Worm (Caenorhabditis elegans) whole organism, L3 larva: ENCODE data around the gene lev-9.

Experiments used
- R02D3.7 ChIP-seq: fragments of 150-350 bp; optimal IDR thresholded peaks from 2 replicates; lab custom pipeline; 2014; ENCODE audit warnings: missing biosample characterization, missing genetic modification characterization
- ZK546.5 ChIP-seq: sonication (generic microtip); optimal IDR thresholded peaks from 2 replicates; lab custom pipeline; 2017; ENCODE audit warnings: missing biosample characterization, missing genetic modification characterization
- ama-1 ChIP-seq: fragments of 150-350 bp; optimal IDR thresholded peaks from 2 replicates; lab custom pipeline; 2018
- ceh-16 ChIP-seq: sonication (generic microtip); optimal IDR thresholded peaks from 2 replicates; lab custom pipeline; 2017; ENCODE audit warnings: missing biosample characterization, missing genetic modification characterization
- ceh-82 ChIP-seq: fragments of 150-350 bp; optimal IDR thresholded peaks from 2 replicates; lab custom pipeline; 2014; ENCODE audit warnings: missing biosample characterization, missing genetic modification characterization
- ceh-9 ChIP-seq: sonication (generic microtip); optimal IDR thresholded peaks from 2 replicates; lab custom pipeline; 2018; ENCODE audit warnings: missing biosample characterization, missing genetic modification characterization
- daf-12 ChIP-seq: fragments of 150-350 bp; optimal IDR thresholded peaks from 2 replicates; lab custom pipeline; 2014; ENCODE audit warnings: missing biosample characterization, missing genetic modification reagents, missing genetic modification characterization
- egl-27 ChIP-seq: sonication (generic microtip); optimal IDR thresholded peaks from 4 replicates; lab custom pipeline; 2017; ENCODE audit warnings: missing biosample characterization, missing genetic modification reagents, missing genetic modification characterization
- egl-5 ChIP-seq: fragments of 150-350 bp; optimal IDR thresholded peaks from 2 replicates; lab custom pipeline; 2017; ENCODE audit warnings: missing biosample characterization, missing genetic modification reagents, missing genetic modification characterization, inconsistent platforms
- elt-1 ChIP-seq: fragments of 150-350 bp; optimal IDR thresholded peaks from 2 replicates; lab custom pipeline; 2014; ENCODE audit warnings: missing biosample characterization, missing genetic modification characterization
- elt-2 ChIP-seq: sonication (generic microtip); optimal IDR thresholded peaks from 2 replicates; lab custom pipeline; 2016; ENCODE audit warnings: missing genetic modification reagents, mild to moderate bottlenecking, missing genetic modification characterization, missing compliant biosample characterization
- elt-3 ChIP-seq, 3 experiments: fragments of 150-350 bp in 1 of 3; sonication (generic microtip) in 2 of 3; optimal IDR thresholded peaks; 2 replicates in 2 of 3; 4 replicates in 1 of 3; lab custom pipeline; 2014 to 2017; ENCODE audit warnings: missing biosample characterization in 3 of 3, missing genetic modification characterization in 3 of 3
- eor-1 ChIP-seq, 2 experiments: fragments of 150-350 bp; optimal IDR thresholded peaks; 2 replicates each; lab custom pipeline; 2014 to 2018; ENCODE audit warnings: missing biosample characterization in 2 of 2, missing genetic modification characterization in 2 of 2
- fkh-10 ChIP-seq: sonication (generic microtip); optimal IDR thresholded peaks from 2 replicates; lab custom pipeline; 2017; ENCODE audit warnings: missing biosample characterization, missing genetic modification reagents, missing genetic modification characterization
- fos-1 ChIP-seq: fragments of 150-350 bp; optimal IDR thresholded peaks from 2 replicates; lab custom pipeline; 2014; ENCODE audit warnings: missing biosample characterization, missing genetic modification characterization
- hmg-11 ChIP-seq: sonication (generic microtip); optimal IDR thresholded peaks from 2 replicates; lab custom pipeline; 2016; ENCODE audit warnings: missing genetic modification characterization, missing compliant biosample characterization
- jun-1 ChIP-seq: fragments of 150-350 bp; optimal IDR thresholded peaks from 2 replicates; lab custom pipeline; 2014; ENCODE audit warnings: missing biosample characterization, missing genetic modification reagents, missing genetic modification characterization
- lin-15B ChIP-seq: fragments of 150-350 bp; optimal IDR thresholded peaks from 2 replicates; lab custom pipeline; 2014; ENCODE audit warnings: missing biosample characterization, missing genetic modification characterization
- lin-39 ChIP-seq: fragments of 150-350 bp; optimal IDR thresholded peaks from 2 replicates; lab custom pipeline; 2018; ENCODE audit warnings: missing biosample characterization, missing genetic modification reagents, missing genetic modification characterization
- lsy-12 ChIP-seq: sonication (generic microtip); optimal IDR thresholded peaks from 2 replicates; lab custom pipeline; 2016; ENCODE audit warnings: mild to moderate bottlenecking, missing genetic modification characterization, missing compliant biosample characterization
- mdl-1 ChIP-seq: fragments of 150-350 bp; optimal IDR thresholded peaks from 2 replicates; lab custom pipeline; 2014; ENCODE audit warnings: missing biosample characterization, missing genetic modification characterization
- mml-1 ChIP-seq: fragments of 150-350 bp; sonication (generic microtip); optimal IDR thresholded peaks from 3 replicates; lab custom pipeline; 2014; ENCODE audit warnings: missing biosample characterization, missing genetic modification characterization
- nfya-1 ChIP-seq: sonication (generic microtip); optimal IDR thresholded peaks from 2 replicates; lab custom pipeline; 2017; ENCODE audit warnings: missing genetic modification characterization, mild to moderate bottlenecking, missing compliant biosample characterization, antibody characterized with exemption, moderate library complexity; ENCODE audit not compliant: insufficient read depth
- nhr-11 ChIP-seq: fragments of 150-350 bp; optimal IDR thresholded peaks from 2 replicates; lab custom pipeline; 2014; ENCODE audit warnings: missing biosample characterization, missing genetic modification characterization
- nhr-12 ChIP-seq: fragments of 150-350 bp; optimal IDR thresholded peaks from 2 replicates; lab custom pipeline; 2014; ENCODE audit warnings: missing biosample characterization, missing genetic modification characterization
- nhr-23 ChIP-seq: fragments of 150-350 bp; optimal IDR thresholded peaks from 2 replicates; lab custom pipeline; 2014; ENCODE audit warnings: missing biosample characterization, missing genetic modification reagents, missing genetic modification characterization
- nhr-237 ChIP-seq: fragments of 150-350 bp; optimal IDR thresholded peaks from 2 replicates; lab custom pipeline; 2014; ENCODE audit warnings: missing biosample characterization, missing genetic modification characterization
- nhr-25 ChIP-seq: sonication (generic microtip); optimal IDR thresholded peaks from 2 replicates; lab custom pipeline; 2017; ENCODE audit warnings: missing biosample characterization, missing genetic modification characterization
- nhr-28 ChIP-seq: fragments of 150-350 bp; optimal IDR thresholded peaks from 2 replicates; lab custom pipeline; 2014; ENCODE audit warnings: missing biosample characterization, missing genetic modification characterization
- nhr-67 ChIP-seq: fragments of 150-350 bp; optimal IDR thresholded peaks from 2 replicates; lab custom pipeline; 2014; ENCODE audit warnings: missing biosample characterization, missing genetic modification characterization
- nhr-76 ChIP-seq: fragments of 150-350 bp; sonication (generic microtip); optimal IDR thresholded peaks from 5 replicates; lab custom pipeline; 2014; ENCODE audit warnings: missing biosample characterization, missing genetic modification characterization
- pha-4 ChIP-seq: fragments of 150-350 bp; optimal IDR thresholded peaks from 2 replicates; lab custom pipeline; 2014; ENCODE audit warnings: missing biosample characterization, missing genetic modification reagents, missing genetic modification characterization
- pqm-1 ChIP-seq: fragments of 150-350 bp; optimal IDR thresholded peaks from 2 replicates; lab custom pipeline; 2017; ENCODE audit warnings: missing biosample characterization, missing genetic modification characterization, inconsistent platforms
- sea-2 ChIP-seq: fragments of 150-350 bp; sonication (generic microtip); optimal IDR thresholded peaks from 4 replicates; lab custom pipeline; 2014; ENCODE audit warnings: missing biosample characterization, missing genetic modification reagents, missing genetic modification characterization
- skn-1 ChIP-seq: fragments of 150-350 bp; optimal IDR thresholded peaks from 2 replicates; lab custom pipeline; 2014; ENCODE audit warnings: missing biosample characterization, missing genetic modification characterization
- snpc-4 ChIP-seq: fragments of 150-350 bp; optimal IDR thresholded peaks from 2 replicates; lab custom pipeline; 2014; ENCODE audit warnings: missing biosample characterization, missing genetic modification characterization
- tbx-2 ChIP-seq: sonication (generic microtip); optimal IDR thresholded peaks from 2 replicates; lab custom pipeline; 2016; ENCODE audit warnings: mild to moderate bottlenecking, missing genetic modification characterization, missing compliant biosample characterization
- unc-39 ChIP-seq: sonication (generic microtip); optimal IDR thresholded peaks from 4 replicates; lab custom pipeline; 2017; ENCODE audit warnings: missing biosample characterization, missing genetic modification characterization
- unc-62 ChIP-seq: fragments of 150-350 bp; sonication (generic microtip); optimal IDR thresholded peaks from 4 replicates; lab custom pipeline; 2014; ENCODE audit warnings: missing biosample characterization, missing genetic modification reagents, missing genetic modification characterization
- ztf-11 ChIP-seq: fragments of 150-350 bp; optimal IDR thresholded peaks from 2 replicates; lab custom pipeline; 2014; ENCODE audit warnings: missing biosample characterization, missing genetic modification characterization
- ztf-4 ChIP-seq: fragments of 150-350 bp; optimal IDR thresholded peaks from 2 replicates; lab custom pipeline; 2014; ENCODE audit warnings: missing biosample characterization, missing genetic modification characterization

The lev-9 gene

ce11 chrX:6291632-6292031 is at the start of gene lev-9:
Gene lev-9, minus strand, starts transcription at chrX:6291732.
- no peak for TF ChIP-seq unc-39 (tag; lab: Kevin White, UChicago)
- no peak for TF ChIP-seq skn-1
- TF ChIP-seq ZK546.5: no peak
- no peak for TF ChIP-seq tbx-2 (tag; lab: Kevin White, UChicago)
- TF ChIP-seq, all 47 proteins: peak for 0

ce11 chrX:6338446-6338845 is 46.9 kb upstream of the lev-9 start:
- TF ChIP-seq fos-1 (no peak), tbx-2 (tag; lab: Kevin White, UChicago) (no peak), pha-4 (tag; lab: Kevin White, UChicago) (peak; percentile 30), nhr-76 (tag; lab: Kevin White, UChicago) (no peak), egl-27 (tag; lab: Kevin White, UChicago) (peak; percentile 16), nhr-28 (no peak), sea-2 (GFP tag; lab: Kevin White, UChicago) (no peak), mml-1 (tag; lab: Kevin White, UChicago) (no peak), nhr-23 (tag; lab: Kevin White, UChicago) (no peak), lin-39 (tag; lab: Kevin White, UChicago) (no peak), ztf-11 (tag; lab: Kevin White, UChicago) (no peak), egl-5 (tag; lab: Kevin White, UChicago) (no peak), elt-3 (tag; optimal IDR thresholded peaks at IDR 0.05; lab: Kevin White, UChicago) (no peak), nhr-25 (tag; lab: Kevin White, UChicago) (no peak), ama-1 (no peak), ceh-9 (no peak), ceh-16 (tag; lab: Kevin White, UChicago) (no peak), mdl-1 (no peak), elt-2 (peak; percentile 99), pqm-1 (peak; percentile 99), nfya-1 (tag; lab: Kevin White, UChicago) (no peak), snpc-4 (tag; lab: Kevin White, UChicago) (no peak), lin-15B (tag; lab: Kevin White, UChicago) (no peak), elt-1 (tag; lab: Kevin White, UChicago) (no peak), unc-39 (tag; lab: Kevin White, UChicago) (no peak), nhr-12 (tag; lab: Kevin White, UChicago) (no peak), jun-1 (no peak), hmg-11 (tag; lab: Kevin White, UChicago) (no peak), R02D3.7 (tag; lab: Kevin White, UChicago) (no peak), fkh-10 (GFP tag; lab: Kevin White, UChicago) (no peak), ZK546.5 (no peak)
- TF ChIP-seq, all 47 proteins: peak for 4

- TF ChIP-seq eor-1 (tag; optimal IDR thresholded peaks at IDR 0.05; lab: Kevin White, UChicago) (no peak), fos-1 (no peak), unc-62 (GFP tag; lab: Kevin White, UChicago) (no peak), fkh-10 (GFP tag; lab: Kevin White, UChicago) (no peak), ZK546.5 (no peak), nhr-237 (tag; lab: Kevin White, UChicago) (no peak), sea-2 (GFP tag; lab: Kevin White, UChicago) (no peak), ama-1 (no peak), tbx-2 (tag; lab: Kevin White, UChicago) (no peak), hmg-11 (tag; lab: Kevin White, UChicago) (no peak)
Observed at ce11 chrX:6337951-6338350, 46.4 kb upstream of the lev-9 start, which contains the start of gene C03B1.13. Gene C03B1.13, minus strand, starts transcription at chrX:6338051.

- TF ChIP-seq jun-1 (no peak), elt-2 (peak; percentile 12)
- TF ChIP-seq, all 47 proteins: peak for 1
Observed at ce11 chrX:6337338-6337737, 45.8 kb upstream of the lev-9 start.

DNA sequence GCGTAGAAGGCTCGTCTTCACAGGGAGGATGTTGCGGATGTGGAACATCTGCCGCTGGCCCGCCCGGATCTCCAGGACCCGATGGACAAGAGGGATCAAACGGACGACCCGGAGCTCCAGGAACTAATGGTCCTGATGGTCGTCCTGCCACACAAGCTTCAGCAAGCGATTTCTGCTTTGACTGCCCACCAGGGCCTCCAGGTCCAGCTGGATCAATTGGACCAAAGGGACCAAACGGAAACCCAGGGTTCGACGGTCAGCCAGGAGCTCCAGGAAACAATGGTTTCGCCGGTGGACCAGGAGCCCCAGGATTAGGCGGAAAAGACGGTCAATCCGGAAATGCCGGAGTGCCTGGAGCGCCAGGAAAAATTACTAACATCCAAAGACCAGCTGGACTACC is 43.1 kb upstream of the lev-9 start:
- TF ChIP-seq hmg-11 (tag; lab: Kevin White, UChicago) (no peak), nhr-67 (no peak), nhr-25 (tag; lab: Kevin White, UChicago) (no peak), ztf-4 (tag; lab: Kevin White, UChicago) (no peak), lsy-12 (no peak), daf-12 (tag; lab: Kevin White, UChicago) (no peak), nhr-11 (tag; lab: Kevin White, UChicago) (no peak), nfya-1 (tag; lab: Kevin White, UChicago) (no peak), tbx-2 (tag; lab: Kevin White, UChicago) (no peak), egl-27 (tag; lab: Kevin White, UChicago) (no peak), lin-39 (tag; lab: Kevin White, UChicago) (no peak), sea-2 (GFP tag; lab: Kevin White, UChicago) (no peak), ceh-82 (tag; lab: Kevin White, UChicago) (no peak)
